Worm (Caenorhabditis elegans) whole organism, L4 larva: Measurements from ENCODE around the gene nhr-141.

ENCODE experiments used
- F10B5.3 ChIP-seq: sonication (generic microtip); optimal IDR thresholded peaks from 2 replicates; lab custom pipeline; 2016; ENCODE audit warnings: mild to moderate bottlenecking, missing genetic modification characterization, missing compliant biosample characterization
- F44E2.7 ChIP-seq: fragments of 200-800 bp; sonication (Bioruptor generic); IDR thresholded peaks from 2 replicates; pipeline ENCODE4 v2.1.2; 2022; ENCODE audit warnings: missing genetic modification characterization, missing compliant biosample characterization
- F49E8.2 ChIP-seq: sonication (generic microtip); optimal IDR thresholded peaks from 2 replicates; lab custom pipeline; 2016; ENCODE audit warnings: missing compliant biosample characterization, mild to moderate bottlenecking, missing genetic modification characterization, borderline replicate concordance
- R02D3.7 ChIP-seq: fragments of 150-350 bp; sonication (generic microtip); optimal IDR thresholded peaks from 3 replicates; lab custom pipeline; 2014; ENCODE audit warnings: missing biosample characterization, missing genetic modification characterization
- T20F7.1 ChIP-seq: fragments of 200-800 bp; sonication (Bioruptor generic); optimal IDR thresholded peaks from 2 replicates; lab custom pipeline; 2018; ENCODE audit warnings: mild to moderate bottlenecking, missing genetic modification characterization, missing compliant biosample characterization
- Y105C5A.15 ChIP-seq: fragments of 200-800 bp; sonication (Bioruptor generic); IDR thresholded peaks from 2 replicates; pipeline ENCODE4 v1.3.6; 2022; ENCODE audit warnings: missing genetic modification characterization, missing compliant biosample characterization
- Y48G9A.11 ChIP-seq: fragments of 200-800 bp; sonication (Bioruptor generic); IDR thresholded peaks from 2 replicates; pipeline ENCODE4 v1.3.6; 2022; ENCODE audit warnings: missing genetic modification reagents, missing genetic modification characterization, missing compliant biosample characterization
- ZK337.2 ChIP-seq: fragments of 200-800 bp; sonication (Bioruptor generic); IDR thresholded peaks from 2 replicates; pipeline ENCODE4 v1.3.6; 2022; ENCODE audit warnings: missing genetic modification reagents, missing genetic modification characterization, missing compliant biosample characterization
- aha-1 ChIP-seq: fragments of 150-350 bp; peaks from one replicate; lab custom pipeline; 2014; ENCODE audit warnings: missing biosample characterization, missing genetic modification characterization
- aly-2 ChIP-seq: sonication (generic microtip); optimal IDR thresholded peaks from 2 replicates; lab custom pipeline; 2018; ENCODE audit warnings: missing biosample characterization, missing genetic modification characterization
- ama-1 ChIP-seq: fragments of 150-350 bp; optimal IDR thresholded peaks from 2 replicates; lab custom pipeline; 2014; ENCODE audit warnings: inconsistent platforms, mixed read lengths
- ceh-44 ChIP-seq: fragments of 200-800 bp; sonication (Bioruptor generic); IDR thresholded peaks from 2 replicates; pipeline ENCODE4 v1.3.6; 2022; ENCODE audit warnings: missing genetic modification reagents, missing genetic modification characterization, missing compliant biosample characterization
- ceh-82 ChIP-seq: sonication (generic microtip); optimal IDR thresholded peaks from 2 replicates; lab custom pipeline; 2017; ENCODE audit warnings: missing biosample characterization, missing genetic modification characterization
- daf-12 ChIP-seq: fragments of 150-350 bp; optimal IDR thresholded peaks from 2 replicates; lab custom pipeline; 2014; ENCODE audit warnings: missing biosample characterization, missing genetic modification reagents, missing genetic modification characterization
- daf-16 ChIP-seq, 3 experiments: sonication (generic microtip); optimal IDR thresholded peaks; 2 replicates each; lab custom pipeline; 2016 to 2017; ENCODE audit warnings: missing genetic modification characterization in 3 of 3, missing genetic modification reagents in 3 of 3, mild to moderate bottlenecking in 2 of 3, missing compliant biosample characterization in 2 of 3, missing biosample characterization in 1 of 3, moderate library complexity in 1 of 3
- daf-8 ChIP-seq: fragments of 200-800 bp; sonication (Bioruptor generic); IDR thresholded peaks from 2 replicates; pipeline ENCODE4 v1.3.6; 2022; ENCODE audit warnings: missing genetic modification characterization, missing compliant biosample characterization
- duxl-1 ChIP-seq: sonication (generic microtip); optimal IDR thresholded peaks from 2 replicates; lab custom pipeline; 2016; ENCODE audit warnings: mild to moderate bottlenecking, missing genetic modification characterization, moderate library complexity, missing compliant biosample characterization; ENCODE audit not compliant: poor library complexity
- dve-1 ChIP-seq: sonication (generic microtip); optimal IDR thresholded peaks from 2 replicates; lab custom pipeline; 2017; ENCODE audit warnings: antibody characterized with exemption, mild to moderate bottlenecking, missing genetic modification characterization, missing compliant biosample characterization; ENCODE audit not compliant: insufficient read depth
- fos-1 ChIP-seq: fragments of 150-350 bp; optimal IDR thresholded peaks from 2 replicates; lab custom pipeline; 2014; ENCODE audit warnings: missing biosample characterization, missing genetic modification characterization
- jun-1 ChIP-seq: fragments of 150-350 bp; optimal IDR thresholded peaks from 2 replicates; lab custom pipeline; 2014; ENCODE audit warnings: missing biosample characterization, missing genetic modification reagents, missing genetic modification characterization
- lin-1 ChIP-seq: fragments of 200-800 bp; sonication (Bioruptor generic); IDR thresholded peaks from 2 replicates; pipeline ENCODE4 v1.3.6; 2022; ENCODE audit warnings: missing genetic modification reagents, missing genetic modification characterization, missing compliant biosample characterization
- lin-38 ChIP-seq: fragments of 200-800 bp; sonication (Bioruptor generic); IDR thresholded peaks from 2 replicates; pipeline ENCODE4 v1.3.6; 2022; ENCODE audit warnings: missing genetic modification reagents, missing genetic modification characterization, missing compliant biosample characterization
- lin-39 ChIP-seq: fragments of 150-350 bp; optimal IDR thresholded peaks from 2 replicates; lab custom pipeline; 2014; ENCODE audit warnings: missing biosample characterization, missing genetic modification reagents, missing genetic modification characterization
- lir-3 ChIP-seq: sonication (generic microtip); optimal IDR thresholded peaks from 2 replicates; lab custom pipeline; 2016; ENCODE audit warnings: mild to moderate bottlenecking, missing genetic modification characterization, missing compliant biosample characterization
- lsy-2 ChIP-seq, 2 experiments: fragments of 150-350 bp in 1 of 2; sonication (generic microtip) in 1 of 2; optimal IDR thresholded peaks; 2 replicates each; lab custom pipeline; 2014 to 2017; ENCODE audit warnings: missing biosample characterization in 2 of 2, missing genetic modification characterization in 2 of 2
- madf-5 ChIP-seq, 2 experiments: fragments of 200-800 bp; sonication (Bioruptor generic); IDR thresholded peaks; 2 replicates each; pipeline ENCODE4 v1.3.6; 2022; ENCODE audit warnings: missing compliant biosample characterization in 2 of 2, missing genetic modification characterization in 2 of 2
- mep-1 ChIP-seq: fragments of 150-350 bp; sonication (generic microtip); optimal IDR thresholded peaks from 3 replicates; lab custom pipeline; 2014; ENCODE audit warnings: missing biosample characterization, missing genetic modification characterization
- mes-2 ChIP-seq: sonication (generic microtip); optimal IDR thresholded peaks from 2 replicates; lab custom pipeline; 2016; ENCODE audit warnings: missing genotype, mild to moderate bottlenecking, missing genetic modification characterization, missing compliant biosample characterization; ENCODE audit not compliant: poor library complexity, severe bottlenecking
- mxl-2 ChIP-seq: fragments of 200-800 bp; sonication (Bioruptor generic); conservative IDR thresholded peaks from 2 replicates; pipeline ENCODE4 v1.3.6; 2022; ENCODE audit warnings: missing genetic modification reagents, missing genetic modification characterization, missing compliant biosample characterization
- nhr-102 ChIP-seq: sonication (generic microtip); optimal IDR thresholded peaks from 2 replicates; lab custom pipeline; 2016; ENCODE audit warnings: mild to moderate bottlenecking, missing genetic modification characterization, moderate library complexity, missing compliant biosample characterization
- nhr-28 ChIP-seq: fragments of 150-350 bp; optimal IDR thresholded peaks from 2 replicates; lab custom pipeline; 2014; ENCODE audit warnings: missing biosample characterization, missing genetic modification characterization
- nhr-42 ChIP-seq: fragments of 200-800 bp; sonication (Bioruptor generic); IDR thresholded peaks from 2 replicates; pipeline ENCODE4 v1.3.6; 2022; ENCODE audit warnings: missing genetic modification characterization, missing compliant biosample characterization
- nhr-48 ChIP-seq: sonication (generic microtip); optimal IDR thresholded peaks from 2 replicates; lab custom pipeline; 2016; ENCODE audit warnings: mild to moderate bottlenecking, missing genetic modification characterization, missing compliant biosample characterization
- nhr-6 ChIP-seq: fragments of 150-350 bp; optimal IDR thresholded peaks from 2 replicates; lab custom pipeline; 2014; ENCODE audit warnings: missing biosample characterization, missing genetic modification characterization
- nhr-76 ChIP-seq: fragments of 150-350 bp; optimal IDR thresholded peaks from 2 replicates; lab custom pipeline; 2014; ENCODE audit warnings: missing biosample characterization, missing genetic modification characterization
- pha-4 ChIP-seq, 2 experiments: fragments of 150-350 bp in 1 of 2; fragments of 200-800 bp in 1 of 2; sonication (Bioruptor generic) in 1 of 2; IDR thresholded peaks in 1 of 2; optimal IDR thresholded peaks in 1 of 2; 2 replicates each; pipeline versions ENCODE4 v1.3.6 to Lab custom; 2014 to 2022; ENCODE audit warnings: missing genetic modification characterization in 2 of 2, missing genetic modification reagents in 2 of 2, missing biosample characterization in 1 of 2, missing compliant biosample characterization in 1 of 2
- php-3 ChIP-seq: fragments of 200-800 bp; sonication (Bioruptor generic); IDR thresholded peaks from 2 replicates; pipeline ENCODE4 v1.3.6; 2022; ENCODE audit warnings: missing genetic modification reagents, missing genetic modification characterization, missing compliant biosample characterization
- pqm-1 ChIP-seq: sonication (generic microtip); optimal IDR thresholded peaks from 2 replicates; lab custom pipeline; 2017; ENCODE audit warnings: missing biosample characterization, missing genetic modification characterization
- rbr-2 ChIP-seq: sonication (generic microtip); optimal IDR thresholded peaks from 2 replicates; lab custom pipeline; 2016; ENCODE audit warnings: missing genotype, missing genetic modification characterization, missing compliant biosample characterization
- saeg-2 ChIP-seq: fragments of 200-800 bp; sonication (Bioruptor generic); IDR thresholded peaks from 2 replicates; pipeline ENCODE4 v1.3.6; 2022; ENCODE audit warnings: missing genetic modification reagents, missing genetic modification characterization, missing compliant biosample characterization
- sdz-12 ChIP-seq: fragments of 200-800 bp; sonication (Bioruptor generic); optimal IDR thresholded peaks from 2 replicates; lab custom pipeline; 2018; ENCODE audit warnings: mild to moderate bottlenecking, missing genetic modification characterization, missing compliant biosample characterization
- set-16 ChIP-seq: fragments of 200-800 bp; sonication (Bioruptor generic); IDR thresholded peaks from 2 replicates; pipeline ENCODE4 v1.3.6; 2022; ENCODE audit warnings: missing genetic modification reagents, missing genetic modification characterization, missing compliant biosample characterization
- skn-1 ChIP-seq: fragments of 150-350 bp; optimal IDR thresholded peaks from 2 replicates; lab custom pipeline; 2014; ENCODE audit warnings: missing biosample characterization, missing genetic modification characterization
- spr-3 ChIP-seq: fragments of 200-800 bp; sonication (Bioruptor generic); optimal IDR thresholded peaks from 2 replicates; lab custom pipeline; 2018; ENCODE audit warnings: mild to moderate bottlenecking, missing genetic modification characterization, missing compliant biosample characterization
- unc-130 ChIP-seq: sonication (generic microtip); optimal IDR thresholded peaks from 2 replicates; lab custom pipeline; 2016; ENCODE audit warnings: missing genetic modification reagents, missing genetic modification characterization, missing compliant biosample characterization
- zfp-2 ChIP-seq: sonication (generic microtip); optimal IDR thresholded peaks from 2 replicates; lab custom pipeline; 2016; ENCODE audit warnings: mild to moderate bottlenecking, missing genetic modification characterization, missing compliant biosample characterization
- zfp-3 ChIP-seq: fragments of 200-800 bp; sonication (Bioruptor generic); conservative IDR thresholded peaks from 2 replicates; pipeline ENCODE4 v1.3.6; 2022; ENCODE audit warnings: missing genetic modification reagents, missing genetic modification characterization, missing compliant biosample characterization
- ztf-7 ChIP-seq: fragments of 150-350 bp; optimal IDR thresholded peaks from 2 replicates; lab custom pipeline; 2014; ENCODE audit warnings: missing biosample characterization, missing genetic modification characterization

nhr-141 gene

ce11 chrV:7432441-7433146, 11.9 kb upstream of the nhr-141 start (continued):
- peak; percentile 35 for TF ChIP-seq duxl-1 (tag; lab: Kevin White, UChicago)
- TF ChIP-seq F49E8.2 (tag; lab: Kevin White, UChicago) = no peak
- TF ChIP-seq unc-130 (GFP tag; lab: Kevin White, UChicago) = no peak
- no peak for TF ChIP-seq ceh-44
- TF ChIP-seq lsy-2 (tag; optimal IDR thresholded peaks at IDR 0.05; lab: Kevin White, UChicago) = peak in 1 of 2 experiments; percentile 7
- no peak for TF ChIP-seq zfp-2 (tag; lab: Kevin White, UChicago)
- TF ChIP-seq aly-2 (tag; lab: Kevin White, UChicago) = no peak
- peak; percentile 38; the same call in 1 of the 2 replicates for TF ChIP-seq Y48G9A.11 (GFP tag; lab: Robert Waterston, UW)
- no peak for TF ChIP-seq lin-39 (tag; lab: Kevin White, UChicago)
- no peak for TF ChIP-seq ceh-82 (tag; lab: Kevin White, UChicago)
- peak; percentile 32 for TF ChIP-seq nhr-48
- TF ChIP-seq daf-16 (GFP tag; optimal IDR thresholded peaks at IDR 0.05; lab: Kevin White, UChicago) = peak in 1 of 2 experiments; percentile 27
- peak; percentile 37 for TF ChIP-seq daf-16 (tag; optimal IDR thresholded peaks at IDR 0.05; lab: Kevin White, UChicago)
- peak; percentile 58; the same call in 1 of the 2 replicates for TF ChIP-seq lin-1 (GFP tag; lab: Robert Waterston, UW)
- no peak for TF ChIP-seq fos-1 (tag; lab: Kevin White, UChicago)
- TF ChIP-seq pqm-1 (tag; lab: Kevin White, UChicago) = no peak
- TF ChIP-seq nhr-28 (tag; lab: Kevin White, UChicago) = no peak
- peak; percentile 73 for TF ChIP-seq ama-1 (lab: Kevin White, UChicago)
- peak; percentile 39 for TF ChIP-seq spr-3
- TF ChIP-seq nhr-102 (tag; lab: Kevin White, UChicago) = peak; percentile 68
- peak; percentile 39; the same call in 1 of the 2 replicates for TF ChIP-seq pha-4 (GFP tag; IDR thresholded peaks at IDR 0.05; lab: Robert Waterston, UW)
- TF ChIP-seq pha-4 (tag; optimal IDR thresholded peaks at IDR 0.05; lab: Kevin White, UChicago) = no peak
- TF ChIP-seq sdz-12 = peak; percentile 87
- TF ChIP-seq zfp-3 (GFP tag; lab: Robert Waterston, UW) = peak; percentile 90
- TF ChIP-seq dve-1 (tag; lab: Kevin White, UChicago) = peak; percentile 69
- TF ChIP-seq ztf-7 (tag; lab: Kevin White, UChicago) = no peak
- no peak for TF ChIP-seq F10B5.3
- no peak for TF ChIP-seq skn-1 (tag; lab: Kevin White, UChicago)
- TF ChIP-seq daf-12 (tag; lab: Kevin White, UChicago) = no peak
- no peak for TF ChIP-seq nhr-42 (GFP tag; lab: Robert Waterston, UW)
- no peak for TF ChIP-seq jun-1 (tag; lab: Kevin White, UChicago)
- no peak for TF ChIP-seq R02D3.7 (tag; lab: Kevin White, UChicago)
- TF ChIP-seq lin-38 (GFP tag; lab: Robert Waterston, UW) = peak; percentile 47

ce11 chrV:7434805-7435363, 9.6 kb upstream of the nhr-141 start:
- TF ChIP-seq saeg-2 (GFP tag; lab: Robert Waterston, UW) = no peak
- TF ChIP-seq nhr-102 (tag; lab: Kevin White, UChicago) = no peak
- no peak for TF ChIP-seq unc-130 (GFP tag; lab: Kevin White, UChicago)
- no peak for TF ChIP-seq nhr-76 (tag; lab: Kevin White, UChicago)
- TF ChIP-seq php-3 (GFP tag; lab: Robert Waterston, UW) = no peak
- no peak for TF ChIP-seq F44E2.7 (GFP tag; lab: Robert Waterston, UW)
- peak; percentile 38 for TF ChIP-seq mes-2 (tag; lab: Kevin White, UChicago)
- no peak for TF ChIP-seq ZK337.2
- TF ChIP-seq mep-1 (tag; lab: Kevin White, UChicago) = peak; percentile 35
- no peak for TF ChIP-seq aha-1 (tag; lab: Kevin White, UChicago)
- peak; percentile 39; the same call in 1 of the 2 replicates for TF ChIP-seq mxl-2 (GFP tag; lab: Robert Waterston, UW)
- no peak for TF ChIP-seq rbr-2 (tag; lab: Kevin White, UChicago)
- no peak for TF ChIP-seq daf-8 (GFP tag; lab: Robert Waterston, UW)
- no peak for TF ChIP-seq madf-5 (GFP tag; IDR thresholded peaks at IDR 0.05; lab: Robert Waterston, UW)
- TF ChIP-seq set-16 = no peak
- peak; percentile 28 for TF ChIP-seq nhr-6 (tag; lab: Kevin White, UChicago)
- TF ChIP-seq aly-2 (tag; lab: Kevin White, UChicago) = no peak
- TF ChIP-seq lin-1 (GFP tag; lab: Robert Waterston, UW) = no peak
- no peak for TF ChIP-seq T20F7.1 (GFP tag; lab: Kevin White, UChicago)
- TF ChIP-seq Y105C5A.15 (GFP tag; lab: Robert Waterston, UW) = no peak
- TF ChIP-seq lir-3 = no peak
